Worm (Caenorhabditis elegans) whole organism, L3 larva: ENCODE measurements around the gene glb-15.

Experiments
- ceh-16 ChIP-seq: sonication (generic microtip); optimal IDR thresholded peaks from 2 replicates; lab custom pipeline; 2017; ENCODE audit warnings: missing biosample characterization, missing genetic modification characterization
- ceh-82 ChIP-seq: fragments of 150-350 bp; optimal IDR thresholded peaks from 2 replicates; lab custom pipeline; 2014; ENCODE audit warnings: missing biosample characterization, missing genetic modification characterization
- egl-5 ChIP-seq: fragments of 150-350 bp; optimal IDR thresholded peaks from 2 replicates; lab custom pipeline; 2017; ENCODE audit warnings: missing biosample characterization, missing genetic modification reagents, missing genetic modification characterization, inconsistent platforms
- lin-39 ChIP-seq: fragments of 150-350 bp; optimal IDR thresholded peaks from 2 replicates; lab custom pipeline; 2018; ENCODE audit warnings: missing biosample characterization, missing genetic modification reagents, missing genetic modification characterization
- nhr-25 ChIP-seq: sonication (generic microtip); optimal IDR thresholded peaks from 2 replicates; lab custom pipeline; 2017; ENCODE audit warnings: missing biosample characterization, missing genetic modification characterization
- nhr-28 ChIP-seq: fragments of 150-350 bp; optimal IDR thresholded peaks from 2 replicates; lab custom pipeline; 2014; ENCODE audit warnings: missing biosample characterization, missing genetic modification characterization
- nhr-43 ChIP-seq: sonication (generic microtip); optimal IDR thresholded peaks from 2 replicates; lab custom pipeline; 2016; ENCODE audit warnings: mild to moderate bottlenecking, missing genetic modification characterization, missing compliant biosample characterization; ENCODE audit not compliant: poor library complexity, severe bottlenecking
- nhr-76 ChIP-seq: fragments of 150-350 bp; sonication (generic microtip); optimal IDR thresholded peaks from 5 replicates; lab custom pipeline; 2014; ENCODE audit warnings: missing biosample characterization, missing genetic modification characterization
- unc-62 ChIP-seq: fragments of 150-350 bp; sonication (generic microtip); optimal IDR thresholded peaks from 4 replicates; lab custom pipeline; 2014; ENCODE audit warnings: missing biosample characterization, missing genetic modification reagents, missing genetic modification characterization
- ztf-4 ChIP-seq: fragments of 150-350 bp; optimal IDR thresholded peaks from 2 replicates; lab custom pipeline; 2014; ENCODE audit warnings: missing biosample characterization, missing genetic modification characterization

DNA sequence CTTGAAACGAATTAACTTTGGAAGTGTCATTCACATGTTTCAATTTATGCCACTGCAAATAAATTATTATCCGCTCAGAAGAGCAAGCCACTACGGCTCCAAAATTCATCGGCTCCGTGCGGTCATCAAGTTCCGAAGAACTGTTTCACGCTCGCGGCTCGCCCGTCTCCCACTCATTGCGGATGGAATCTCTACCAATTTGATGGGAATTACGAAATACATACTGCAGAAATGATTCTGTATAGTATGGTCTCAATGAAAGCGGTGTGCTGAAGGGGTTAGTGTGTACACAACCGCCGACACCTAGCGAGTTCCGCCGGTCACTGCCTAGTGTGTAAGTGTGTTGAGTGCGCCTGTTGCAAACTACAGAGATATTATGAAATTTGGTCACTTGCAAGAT is 33.0 kb downstream of the glb-15 start:
- TF ChIP-seq nhr-76 (tag; lab: Kevin White, UChicago) (no peak), nhr-28 (tag; lab: Kevin White, UChicago) (no peak), ceh-16 (tag; lab: Kevin White, UChicago) (no peak), egl-5 (tag; lab: Kevin White, UChicago) (no peak), nhr-25 (tag; lab: Kevin White, UChicago) (peak; percentile 41), lin-39 (tag; lab: Kevin White, UChicago) (no peak), nhr-43 (tag; lab: Kevin White, UChicago) (peak; percentile 74), unc-62 (GFP tag; lab: Kevin White, UChicago) (no peak), ceh-82 (peak; percentile 40), ztf-4 (tag; lab: Kevin White, UChicago) (no peak)
